Fruit fly (Drosophila melanogaster): ENCODE measurements around the gene Prosbeta7.

Gene Prosbeta7

dm6 chr3R:5368170-5368781 lies 10.1 kb upstream of the Prosbeta7 start, which contains the start of gene Cerk (continued):
- TF ChIP-seq Pdp1 (GFP tag; optimal IDR thresholded peaks at IDR 0.05) (peak in 1 of 2 experiments; percentile 61), BtbVII (GFP tag; optimal IDR thresholded peaks at IDR 0.05) (no peak), zfh2 (GFP tag; optimal IDR thresholded peaks at IDR 0.05) (peak; percentile 36), HLH54F (GFP tag; optimal IDR thresholded peaks at IDR 0.05) (peak; percentile 28), CG6791 (GFP tag; IDR thresholded peaks at IDR 0.05; ENCODE audit: partially characterized antibody) (peak; percentile 59; the same call in 1 of the 3 replicates), odd (GFP tag; optimal IDR thresholded peaks at IDR 0.05) (no peak), Hmx (GFP tag; optimal IDR thresholded peaks at IDR 0.05) (no peak), CG12236 (GFP tag; optimal IDR thresholded peaks at IDR 0.05) (no peak), br (optimal IDR thresholded peaks at IDR 0.05) (no peak), NfI (GFP tag; optimal IDR thresholded peaks at IDR 0.05) (peak; percentile 42), Bgb (GFP tag; IDR thresholded peaks at IDR 0.05; ENCODE audit: partially characterized antibody) (peak; percentile 68), CG31388 (GFP tag; optimal IDR thresholded peaks at IDR 0.05) (no peak), CG10267 (tag; optimal IDR thresholded peaks at IDR 0.05) (peak; percentile 27), H15 (GFP tag; IDR thresholded peaks at IDR 0.05) (0 out of 3 replicates have a peak, but pooled peaks have one; percentile 8), CG30431 (GFP tag; optimal IDR thresholded peaks at IDR 0.05) (no peak), Ravus (GFP tag; IDR thresholded peaks at IDR 0.05) (no peak), CG4404 (GFP tag; IDR thresholded peaks at IDR 0.05) (no peak), CG17359 (tag; optimal IDR thresholded peaks at IDR 0.05) (no peak), CG4328 (GFP tag; optimal IDR thresholded peaks at IDR 0.05) (no peak), CG17328 (GFP tag; IDR thresholded peaks at IDR 0.05) (0 out of 2 replicates have a peak, but pooled peaks have one; percentile 4), CG1603 (tag; optimal IDR thresholded peaks at IDR 0.05) (peak; percentile 73), Sin3A (optimal IDR thresholded peaks at IDR 0.05) (peak; percentile 70), CG8089 (GFP tag; optimal IDR thresholded peaks at IDR 0.05) (no peak), CG10543 (GFP tag; optimal IDR thresholded peaks at IDR 0.05) (no peak), ab (GFP tag; optimal IDR thresholded peaks at IDR 0.05) (no peak), CG17829 (tag; optimal IDR thresholded peaks at IDR 0.05) (peak; percentile 1), al (GFP tag; IDR thresholded peaks at IDR 0.05) (peak; percentile 41; the same call in 1 of the 2 replicates), sim (GFP tag; IDR thresholded peaks at IDR 0.05) (no peak), CG4424 (GFP tag; optimal IDR thresholded peaks at IDR 0.05) (peak; percentile 1), CG4282 (GFP tag; optimal IDR thresholded peaks at IDR 0.05) (no peak), CG43689 (GFP tag; IDR thresholded peaks at IDR 0.05) (no peak), unc-4 (GFP tag; IDR thresholded peaks at IDR 0.05; ENCODE audit: partially characterized antibody) (peak; percentile 51; the same call in 1 of the 2 replicates), slou (GFP tag; optimal IDR thresholded peaks at IDR 0.05) (no peak), CG17612 (GFP tag; IDR thresholded peaks at IDR 0.05) (no peak), CG13894 (tag; optimal IDR thresholded peaks at IDR 0.05) (peak; percentile 48), Spps (tag; optimal IDR thresholded peaks at IDR 0.05) (no peak), Elba2 (GFP tag; optimal IDR thresholded peaks at IDR 0.05) (peak; percentile 48), CG33557 (GFP tag; optimal IDR thresholded peaks at IDR 0.05) (no peak), ash1 (GFP tag; optimal IDR thresholded peaks at IDR 0.05) (no peak), CG10431 (GFP tag; optimal IDR thresholded peaks at IDR 0.05) (peak; percentile 25), Nf-YC (tag; optimal IDR thresholded peaks at IDR 0.05) (peak; percentile 33), jing (GFP tag; optimal IDR thresholded peaks at IDR 0.05) (no peak), BEAF-32 (GFP tag; optimal IDR thresholded peaks at IDR 0.05) (peak; percentile 68), Side (GFP tag; optimal IDR thresholded peaks at IDR 0.05) (peak; percentile 22), Rx (GFP tag; IDR thresholded peaks at IDR 0.05) (no peak), Six4 (GFP tag; optimal IDR thresholded peaks at IDR 0.05) (no peak), kah (GFP tag; optimal IDR thresholded peaks at IDR 0.05) (peak; percentile 55), repo (GFP tag; optimal IDR thresholded peaks at IDR 0.05) (no peak), CG9932 (GFP tag; IDR thresholded peaks at IDR 0.05) (peak; percentile 72), bowl (GFP tag; IDR thresholded peaks at IDR 0.05) (no peak)
